Fruit fly (Drosophila melanogaster): ENCODE data around the gene CG1387.

Gene CG1387

dm6 chrX:8411532-8411960, 26.0 kb downstream of the CG1387 start, which contains the start of gene lawc (continued):
- TF ChIP-seq CG4854 (GFP tag; optimal IDR thresholded peaks at IDR 0.05) (no peak), E2f2 (GFP tag; IDR thresholded peaks at IDR 0.05) (peak; percentile 44; the same call in 1 of the 2 replicates), Ptx1 (GFP tag; IDR thresholded peaks at IDR 0.05) (no peak), so (GFP tag; IDR thresholded peaks at IDR 0.05) (peak; percentile 75; the same call in 2 of the 3 replicates), CG11696 (GFP tag; IDR thresholded peaks at IDR 0.05) (0 out of 2 replicates have a peak, but pooled peaks have one; percentile 18), Rfx (GFP tag; IDR thresholded peaks at IDR 0.05) (peak; percentile 70), tgo (GFP tag; IDR thresholded peaks at IDR 0.05) (no peak), CG15269 (tag; optimal IDR thresholded peaks at IDR 0.05) (peak; percentile 12), pho (GFP tag; optimal IDR thresholded peaks at IDR 0.05) (peak; percentile 34), Antp (GFP tag; optimal IDR thresholded peaks at IDR 0.05) (no peak), zf30C (GFP tag; optimal IDR thresholded peaks at IDR 0.05) (peak; percentile 24), fd64A (GFP tag; optimal IDR thresholded peaks at IDR 0.05) (peak; percentile 35), ci (GFP tag; IDR thresholded peaks at IDR 0.05) (peak; percentile 91), insv (GFP tag; optimal IDR thresholded peaks at IDR 0.05) (peak in 1 of 2 experiments; percentile 9), D (optimal IDR thresholded peaks at IDR 0.05) (peak; percentile 76), D (GFP tag; optimal IDR thresholded peaks at IDR 0.05) (no peak), CG3281 (GFP tag; optimal IDR thresholded peaks at IDR 0.05) (peak; percentile 54), CG10654 (GFP tag; optimal IDR thresholded peaks at IDR 0.05) (no peak), ato (GFP tag; IDR thresholded peaks at IDR 0.05; ENCODE audit: partially characterized antibody) (peak; percentile 49; the same call in 1 of the 2 replicates), CG17328 (GFP tag; IDR thresholded peaks at IDR 0.05) (peak; percentile 41; the same call in 1 of the 2 replicates), odd (GFP tag; optimal IDR thresholded peaks at IDR 0.05) (peak; percentile 59), wdn (GFP tag; IDR thresholded peaks at IDR 0.05) (peak; percentile 50; the same call in 1 of the 2 replicates), CG32767 (GFP tag; IDR thresholded peaks at IDR 0.05) (peak; percentile 52; the same call in 1 of the 2 replicates), Hr78 (GFP tag; optimal IDR thresholded peaks at IDR 0.05) (no peak), kay (GFP tag; optimal IDR thresholded peaks at IDR 0.05) (peak; percentile 24), Hey (tag; optimal IDR thresholded peaks at IDR 0.05) (peak; percentile 16), Nf-YA (GFP tag; IDR thresholded peaks at IDR 0.05) (peak; percentile 11; the same call in 1 of the 2 replicates), chinmo (GFP tag; IDR thresholded peaks at IDR 0.05; ENCODE audit: partially characterized antibody) (peak; percentile 84; the same call in 3 of the 4 replicates), CG12769 (tag; optimal IDR thresholded peaks at IDR 0.05) (peak; percentile 65), gcm (GFP tag; optimal IDR thresholded peaks at IDR 0.05) (peak; percentile 30), H2.0 (GFP tag; IDR thresholded peaks at IDR 0.05) (no peak), CG13775 (GFP tag; optimal IDR thresholded peaks at IDR 0.05) (peak; percentile 31), CG13287 (GFP tag; IDR thresholded peaks at IDR 0.05; ENCODE audit: partially characterized antibody) (peak; percentile 24; the same call in 1 of the 2 replicates), hbn (GFP tag; IDR thresholded peaks at IDR 0.05; ENCODE audit: partially characterized antibody) (no peak), her (GFP tag; optimal IDR thresholded peaks at IDR 0.05) (peak; percentile 20), Bdp1 (GFP tag; optimal IDR thresholded peaks at IDR 0.05) (no peak), Abd-B (GFP tag; optimal IDR thresholded peaks at IDR 0.05) (no peak), CG17385 (GFP tag; optimal IDR thresholded peaks at IDR 0.05) (peak; percentile 74), Meics (GFP tag; optimal IDR thresholded peaks at IDR 0.05) (peak; percentile 60), Drgx (GFP tag; IDR thresholded peaks at IDR 0.05) (peak; percentile 86), CG11695 (GFP tag; IDR thresholded peaks at IDR 0.05) (0 out of 3 replicates have a peak, but pooled peaks have one; percentile 66), Fer1 (GFP tag; optimal IDR thresholded peaks at IDR 0.05) (peak; percentile 80), CG16779 (GFP tag; IDR thresholded peaks at IDR 0.05) (peak; percentile 64; the same call in 1 of the 2 replicates), tin (GFP tag; optimal IDR thresholded peaks at IDR 0.05) (peak; percentile 10), Stat92E (GFP tag; optimal IDR thresholded peaks at IDR 0.05) (peak in 1 of 3 experiments; percentile 36), Xrp1 (GFP tag; IDR thresholded peaks at IDR 0.05) (peak; percentile 45), CG18619 (GFP tag; optimal IDR thresholded peaks at IDR 0.05) (peak; percentile 33), sqz (GFP tag; optimal IDR thresholded peaks at IDR 0.05) (peak; percentile 38), CG8359 (GFP tag; optimal IDR thresholded peaks at IDR 0.05; ENCODE audit: borderline replicate concordance) (peak; percentile 27), dmrt99B (tag; optimal IDR thresholded peaks at IDR 0.05) (no peak)
